Worm (Caenorhabditis elegans): ENCODE measurements around the gene clec-181.

ce11 chrIV:8627328-8627727 lies 31.5 kb downstream of the clec-181 start, which contains the start of gene F42A9.11:
- no peak for TF ChIP-seq ztf-11 (tag; optimal IDR thresholded peaks at IDR 0.05)
- no peak for TF ChIP-seq sup-37 (GFP tag; optimal IDR thresholded peaks at IDR 0.05)
- TF ChIP-seq rnt-1 (tag; optimal IDR thresholded peaks at IDR 0.05) = no peak
- no peak for TF ChIP-seq zip-4 (GFP tag; optimal IDR thresholded peaks at IDR 0.05)
- TF ChIP-seq sptf-1 (tag; optimal IDR thresholded peaks at IDR 0.05) = no peak
- no peak for TF ChIP-seq nhr-28 (tag; optimal IDR thresholded peaks at IDR 0.05)
- TF ChIP-seq nhr-237 (tag; optimal IDR thresholded peaks at IDR 0.05) = no peak
- TF ChIP-seq nhr-77 (tag; optimal IDR thresholded peaks at IDR 0.05) = peak; percentile 59
